Worm (Caenorhabditis elegans): ENCODE data around the gene aat-2.
A peak's percentile ranks its signal among the peaks of the same experiment; 100 is the strongest.

aat-2 gene

DNA sequence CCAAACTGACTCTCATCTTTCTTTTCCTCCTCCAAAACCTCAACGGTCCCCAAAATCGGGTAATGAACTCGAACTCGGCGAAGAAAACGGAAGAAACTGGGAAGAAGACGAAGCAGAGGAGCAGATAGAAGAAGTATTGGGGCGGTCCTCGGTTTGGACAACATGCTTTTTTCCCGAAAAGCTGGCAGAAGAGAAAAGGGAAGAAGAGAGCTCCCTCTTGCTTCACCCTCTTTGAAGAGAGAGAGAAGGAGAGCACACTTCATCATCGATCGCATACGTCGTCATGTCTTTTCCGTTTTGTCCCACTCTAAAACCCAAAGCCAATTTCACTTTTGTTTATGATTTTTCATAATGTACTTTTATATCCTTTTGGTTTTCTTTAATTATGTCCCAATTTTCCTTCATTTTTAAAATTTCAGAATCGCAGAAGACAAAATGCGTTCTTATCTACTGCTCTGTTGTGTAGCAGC, 20.4 kb downstream of the aat-2 start, which contains the start of gene F07C3.2:
F07C3.2 (plus strand) TSS at position 420 of the 470 bp plus-strand sequence.
- TF ChIP-seq tbx-8 (GFP tag; optimal IDR thresholded peaks at IDR 0.05) = no peak
- TF ChIP-seq ceh-83 (GFP tag; optimal IDR thresholded peaks at IDR 0.05) = no peak
- peak; percentile 51 for TF ChIP-seq ces-1 (GFP tag; optimal IDR thresholded peaks at IDR 0.05)

- TF ChIP-seq unc-120 (tag; optimal IDR thresholded peaks at IDR 0.05; ENCODE audit: poor library complexity, severe bottlenecking) (no peak), bed-3 (GFP tag; optimal IDR thresholded peaks at IDR 0.05) (no peak), mep-1 (tag; optimal IDR thresholded peaks at IDR 0.05) (no peak), nhr-76 (tag; optimal IDR thresholded peaks at IDR 0.05) (no peak), flh-1 (GFP tag; optimal IDR thresholded peaks at IDR 0.05) (no peak), ceh-43 (GFP tag; optimal IDR thresholded peaks at IDR 0.05) (no peak), unc-39 (tag; optimal IDR thresholded peaks at IDR 0.05) (no peak), unc-62 (GFP tag; optimal IDR thresholded peaks at IDR 0.05) (no peak), mls-2 (tag; optimal IDR thresholded peaks at IDR 0.05) (no peak), elt-1 (tag; optimal IDR thresholded peaks at IDR 0.05; ENCODE audit: borderline replicate concordance, insufficient read depth) (no peak), lsy-2 (tag; optimal IDR thresholded peaks at IDR 0.05) (no peak), pha-4 (tag; optimal IDR thresholded peaks at IDR 0.05) (no peak), nhr-237 (tag; optimal IDR thresholded peaks at IDR 0.05) (no peak), blmp-1 (tag; optimal IDR thresholded peaks at IDR 0.05) (no peak), hlh-1 (tag; optimal IDR thresholded peaks at IDR 0.05) (no peak), mab-5 (tag; optimal IDR thresholded peaks at IDR 0.05) (no peak), M03D4.4 (tag; optimal IDR thresholded peaks at IDR 0.05) (no peak), ham-2 (GFP tag; optimal IDR thresholded peaks at IDR 0.05) (no peak)
Measured at ce11 chrV:9224981-9225380, 21.2 kb downstream of the aat-2 start.

ce11 chrV:9224377-9224776, 21.8 kb downstream of the aat-2 start:
- no peak for TF ChIP-seq hlh-1 (tag; optimal IDR thresholded peaks at IDR 0.05)
- TF ChIP-seq zip-8 (tag; optimal IDR thresholded peaks at IDR 0.05) = no peak
- TF ChIP-seq snpc-4 (tag; optimal IDR thresholded peaks at IDR 0.05) = no peak
- no peak for TF ChIP-seq unc-62 (GFP tag; optimal IDR thresholded peaks at IDR 0.05)
- TF ChIP-seq blmp-1 (tag; optimal IDR thresholded peaks at IDR 0.05) = no peak
- no peak for TF ChIP-seq mab-5 (tag; optimal IDR thresholded peaks at IDR 0.05)
- TF ChIP-seq unc-39 (tag; optimal IDR thresholded peaks at IDR 0.05) = no peak
- no peak for TF ChIP-seq ceh-39 (tag; optimal IDR thresholded peaks at IDR 0.05)
- TF ChIP-seq nhr-12 (tag; optimal IDR thresholded peaks at IDR 0.05) = no peak
- TF ChIP-seq nhr-2 (tag; optimal IDR thresholded peaks at IDR 0.05) = no peak
- no peak for TF ChIP-seq nhr-76 (tag; optimal IDR thresholded peaks at IDR 0.05)
- TF ChIP-seq elt-1 (tag; optimal IDR thresholded peaks at IDR 0.05; ENCODE audit: borderline replicate concordance, insufficient read depth) = no peak
- no peak for TF ChIP-seq drap-1 (GFP tag; optimal IDR thresholded peaks at IDR 0.05)
- no peak for TF ChIP-seq ceh-43 (GFP tag; optimal IDR thresholded peaks at IDR 0.05)
- TF ChIP-seq cnd-1 (tag; optimal IDR thresholded peaks at IDR 0.05) = no peak
- no peak for TF ChIP-seq sem-2 (GFP tag; optimal IDR thresholded peaks at IDR 0.05)
- no peak for TF ChIP-seq lsy-2 (tag; optimal IDR thresholded peaks at IDR 0.05)

DNA sequence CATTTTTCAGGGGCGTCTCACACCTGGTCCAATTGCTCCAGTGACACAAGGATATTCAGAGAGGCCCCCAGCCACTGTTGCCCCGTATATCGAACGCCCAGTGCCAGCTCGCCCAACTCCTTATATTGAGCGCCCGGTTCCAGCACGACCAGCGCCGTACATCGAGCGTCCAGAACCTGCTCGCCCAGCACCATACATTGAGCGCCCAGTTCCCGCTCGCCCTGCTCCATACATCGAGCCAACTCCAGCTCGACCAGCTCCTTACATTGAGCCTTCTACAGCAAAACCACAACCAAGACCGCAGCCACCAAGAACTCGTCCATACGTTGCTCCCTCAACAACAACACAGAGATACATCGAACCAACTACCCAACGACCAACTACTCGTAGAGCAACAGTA, 23.3 kb downstream of the aat-2 start:
- TF ChIP-seq ztf-11 (tag; optimal IDR thresholded peaks at IDR 0.05) = no peak
- TF ChIP-seq unc-62 (GFP tag; optimal IDR thresholded peaks at IDR 0.05) = no peak
- TF ChIP-seq zip-8 (tag; optimal IDR thresholded peaks at IDR 0.05) = no peak

- TF ChIP-seq lin-32 (GFP tag; optimal IDR thresholded peaks at IDR 0.05) (no peak), zip-8 (tag; optimal IDR thresholded peaks at IDR 0.05) (peak; percentile 44)
Measured at ce11 chrV:9221566-9221965, 24.6 kb downstream of the aat-2 start, which contains the start of gene grd-6. grd-6 (plus strand) TSS chrV:9221866.

DNA sequence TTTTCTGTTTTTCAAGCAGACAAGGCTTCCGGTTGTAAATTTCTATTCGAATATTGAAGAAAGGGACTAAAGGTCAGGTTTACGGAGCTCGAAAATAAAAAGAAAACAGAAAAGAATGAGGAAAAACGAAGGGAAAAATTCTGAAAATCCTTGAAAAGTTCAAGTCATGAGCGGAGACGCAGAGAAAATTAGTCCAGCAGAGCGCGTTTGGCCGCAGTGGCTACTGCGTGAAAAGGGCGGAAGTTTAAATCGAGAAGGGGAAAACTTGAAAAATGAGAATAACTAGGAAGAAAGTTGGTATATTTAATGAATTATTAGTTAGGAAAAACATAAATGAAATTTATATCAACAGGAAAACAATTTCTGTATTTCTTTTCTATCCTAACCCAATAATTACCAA, 25.7 kb downstream of the aat-2 start:
- no peak for TF ChIP-seq bed-3 (GFP tag; optimal IDR thresholded peaks at IDR 0.05)
- TF ChIP-seq sptf-1 (tag; optimal IDR thresholded peaks at IDR 0.05) = no peak
- TF ChIP-seq nhr-237 (tag; optimal IDR thresholded peaks at IDR 0.05) = peak; percentile 28
- TF ChIP-seq M03D4.4 (tag; optimal IDR thresholded peaks at IDR 0.05) = no peak
- no peak for TF ChIP-seq nhr-76 (tag; optimal IDR thresholded peaks at IDR 0.05)
- TF ChIP-seq ces-1 (GFP tag; optimal IDR thresholded peaks at IDR 0.05) = peak; percentile 80
- TF ChIP-seq pha-4 (tag; optimal IDR thresholded peaks at IDR 0.05) = peak; percentile 20
- peak; percentile 30 for TF ChIP-seq lsy-2 (tag; optimal IDR thresholded peaks at IDR 0.05)
- TF ChIP-seq mep-1 (tag; optimal IDR thresholded peaks at IDR 0.05) = peak; percentile 66
- TF ChIP-seq zip-8 (tag; optimal IDR thresholded peaks at IDR 0.05) = no peak
- no peak for TF ChIP-seq mab-5 (tag; optimal IDR thresholded peaks at IDR 0.05)

Measured in whole organism, mixed stage, embryonic.